Fruit fly (Drosophila melanogaster) whole organism, embryonic: Measurements from ENCODE around the gene Fbw5.

ENCODE experiments used
- Adf1 ChIP-seq: fragments of 200-800 bp; sonication (Bioruptor generic); IDR thresholded peaks from 2 replicates; pipeline ENCODE4 v1.3.6; 2022; ENCODE audit warnings: missing biosample characterization, missing genetic modification characterization
- Awh ChIP-seq: fragments of 200-800 bp; sonication (Bioruptor generic); IDR thresholded peaks from 2 replicates; pipeline ENCODE4, ENCODE4 v1.3.6; 2022; ENCODE audit warnings: missing biosample characterization, missing genetic modification characterization
- B-H2 ChIP-seq: fragments of 200-800 bp; sonication (Bioruptor generic); optimal IDR thresholded peaks from 2 replicates; lab custom pipeline; 2018; ENCODE audit warnings: missing biosample characterization, mild to moderate bottlenecking, missing genetic modification characterization
- Bgb ChIP-seq: fragments of 200-800 bp; sonication (Bioruptor generic); IDR thresholded peaks from 2 replicates; pipeline ENCODE4 v1.3.6; 2022; ENCODE audit warnings: missing biosample characterization, missing genetic modification characterization; ENCODE audit not compliant: partially characterized antibody
- CG10543 ChIP-seq: fragments of 200-800 bp; sonication (Bioruptor generic); optimal IDR thresholded peaks from 3 replicates; lab custom pipeline; 2017; ENCODE audit warnings: missing biosample characterization, mild to moderate bottlenecking, missing genetic modification characterization, moderate library complexity
- CG11247 ChIP-seq: fragments of 200-800 bp; sonication (Bioruptor generic); IDR thresholded peaks from 2 replicates; pipeline ENCODE4 v1.3.6; 2022; ENCODE audit warnings: missing biosample characterization, missing genetic modification characterization
- CG12769 ChIP-seq: fragments of 200-800 bp; sonication (Bioruptor generic); optimal IDR thresholded peaks from 2 replicates; lab custom pipeline; 2019; ENCODE audit warnings: missing biosample characterization, mild to moderate bottlenecking, missing genetic modification characterization, moderate library complexity
- CG13894 ChIP-seq: fragments of 200-800 bp; sonication (Bioruptor generic); optimal IDR thresholded peaks from 3 replicates; lab custom pipeline; 2018; ENCODE audit warnings: missing biosample characterization, mild to moderate bottlenecking, missing genetic modification characterization, moderate library complexity
- CG18262 ChIP-seq: fragments of 200-800 bp; optimal IDR thresholded peaks from 3 replicates; lab custom pipeline; 2019; ENCODE audit warnings: missing biosample characterization, mild to moderate bottlenecking, missing genetic modification characterization, moderate library complexity
- CG2199 ChIP-seq: fragments of 200-800 bp; sonication (Bioruptor generic); IDR thresholded peaks from 3 replicates; pipeline ENCODE4 v1.3.6; 2022; ENCODE audit warnings: missing biosample characterization, missing genetic modification characterization
- CG2678 ChIP-seq: fragments of 200-800 bp; sonication (Bioruptor generic); optimal IDR thresholded peaks from 3 replicates; lab custom pipeline; 2019; ENCODE audit warnings: missing biosample characterization, mild to moderate bottlenecking, missing genetic modification characterization, moderate library complexity
- CG33213 ChIP-seq: fragments of 200-800 bp; sonication (Bioruptor generic); optimal IDR thresholded peaks from 3 replicates; lab custom pipeline; 2016; ENCODE audit warnings: missing biosample characterization, missing genetic modification characterization
- CG34376 ChIP-seq: fragments of 200-800 bp; sonication (Bioruptor generic); optimal IDR thresholded peaks from 2 replicates; lab custom pipeline; 2018; ENCODE audit warnings: missing biosample characterization, mild to moderate bottlenecking, missing genetic modification characterization
- CG34422 ChIP-seq: fragments of 200-800 bp; sonication (Bioruptor generic); IDR thresholded peaks from 3 replicates; pipeline ENCODE4 v1.3.6; 2022; ENCODE audit warnings: missing biosample characterization, missing genetic modification characterization
- CG3726 ChIP-seq: fragments of 200-800 bp; sonication (Bioruptor generic); IDR thresholded peaks from 3 replicates; pipeline ENCODE4, ENCODE4 v1.3.6; 2022; ENCODE audit warnings: missing biosample characterization, missing genetic modification characterization
- CG4282 ChIP-seq: fragments of 200-800 bp; sonication (Bioruptor generic); optimal IDR thresholded peaks from 2 replicates; lab custom pipeline; 2016; ENCODE audit warnings: missing biosample characterization, missing genetic modification characterization
- CG8290 ChIP-seq, 3 experiments: fragments of 200-800 bp; sonication (Bioruptor generic); optimal IDR thresholded peaks; 2 replicates each; lab custom pipeline; 2016 to 2019; ENCODE audit warnings: missing biosample characterization in 3 of 3, missing genetic modification characterization in 3 of 3, mild to moderate bottlenecking in 2 of 3, moderate library complexity in 1 of 3
- CG8924 ChIP-seq: fragments of 200-800 bp; optimal IDR thresholded peaks from 3 replicates; lab custom pipeline; 2019; ENCODE audit warnings: missing biosample characterization, mild to moderate bottlenecking, missing genetic modification characterization, moderate library complexity
- CG9932 ChIP-seq: fragments of 200-800 bp; sonication (Bioruptor generic); IDR thresholded peaks from 2 replicates; pipeline ENCODE4 v1.3.6; 2022; ENCODE audit warnings: missing biosample characterization, missing genetic modification characterization
- CkIIα-i1 ChIP-seq: fragments of 200-800 bp; sonication (Bioruptor generic); IDR thresholded peaks from 2 replicates; pipeline ENCODE4 v1.3.6; 2022; ENCODE audit warnings: missing biosample characterization, missing genetic modification characterization
- Hr78 ChIP-seq, 2 experiments: fragments of 200-800 bp in 1 of 2; fragments of >200 bp in 1 of 2; sonication (Bioruptor generic) in 1 of 2; optimal IDR thresholded peaks; 2 replicates each; lab custom pipeline; 2017 to 2019; ENCODE audit warnings: missing biosample characterization in 2 of 2, missing genetic modification characterization in 2 of 2, mild to moderate bottlenecking in 1 of 2, moderate library complexity in 1 of 2
- Med ChIP-seq: fragments of 200-800 bp; sonication (Bioruptor generic); peaks from one replicate; lab custom pipeline; 2016; ENCODE audit warnings: missing biosample characterization, missing genetic modification characterization, mild to moderate bottlenecking, inconsistent platforms, moderate library complexity
- PHDP ChIP-seq: fragments of 200-800 bp; sonication (Bioruptor generic); optimal IDR thresholded peaks from 3 replicates; lab custom pipeline; 2018; ENCODE audit warnings: missing biosample characterization, mild to moderate bottlenecking, missing genetic modification characterization, moderate library complexity
- Trl ChIP-seq, 3 experiments: fragments of >200 bp in 2 of 3; fragments of 200-800 bp in 1 of 3; sonication (Bioruptor generic) in 1 of 3; optimal IDR thresholded peaks; 2 replicates in 1 of 3; 3 replicates in 2 of 3; lab custom pipeline; 2016 to 2017; ENCODE audit warnings: missing biosample characterization in 1 of 3, missing genetic modification characterization in 1 of 3
- ab ChIP-seq: fragments of 200-800 bp; sonication (Bioruptor generic); optimal IDR thresholded peaks from 2 replicates; lab custom pipeline; 2016; ENCODE audit warnings: missing biosample characterization, missing genetic modification characterization
- abd-A ChIP-seq: fragments of 200-800 bp; sonication (Bioruptor generic); optimal IDR thresholded peaks from 3 replicates; lab custom pipeline; 2019; ENCODE audit warnings: missing biosample characterization, mild to moderate bottlenecking, missing genetic modification characterization, moderate library complexity
- az2 ChIP-seq: fragments of 200-800 bp; sonication (Bioruptor generic); optimal IDR thresholded peaks from 3 replicates; lab custom pipeline; 2016; ENCODE audit warnings: missing biosample characterization, missing genetic modification characterization
- bbx ChIP-seq: fragments of 200-800 bp; sonication (Bioruptor generic); IDR thresholded peaks from 2 replicates; pipeline ENCODE4 v1.3.6; 2022; ENCODE audit warnings: missing biosample characterization, missing genetic modification characterization; ENCODE audit not compliant: partially characterized antibody
- chinmo ChIP-seq: fragments of 200-800 bp; sonication (Bioruptor generic); IDR thresholded peaks from 4 replicates; pipeline ENCODE4 v1.3.6; 2022; ENCODE audit warnings: missing biosample characterization, missing genetic modification characterization; ENCODE audit not compliant: partially characterized antibody
- ci ChIP-seq: fragments of 200-800 bp; sonication (Bioruptor generic); IDR thresholded peaks from 3 replicates; pipeline ENCODE4 v1.3.6; 2022; ENCODE audit warnings: missing biosample characterization, missing genetic modification characterization
- crol ChIP-seq: fragments of 200-800 bp; sonication (Bioruptor generic); IDR thresholded peaks from 2 replicates; pipeline ENCODE4 v1.3.6; 2022; ENCODE audit warnings: missing biosample characterization, missing genetic modification characterization
- cwo ChIP-seq: fragments of 200-800 bp; sonication (Bioruptor generic); optimal IDR thresholded peaks from 3 replicates; lab custom pipeline; 2017; ENCODE audit warnings: missing biosample characterization, missing genetic modification characterization, mild to moderate bottlenecking, moderate library complexity, missing genetic modification reagents
- ftz-f1 ChIP-seq: fragments of 200-800 bp; sonication (Bioruptor generic); optimal IDR thresholded peaks from 2 replicates; lab custom pipeline; 2016; ENCODE audit warnings: missing biosample characterization, missing genetic modification characterization
- kah ChIP-seq: fragments of 200-800 bp; sonication (Bioruptor generic); optimal IDR thresholded peaks from 2 replicates; lab custom pipeline; 2018; ENCODE audit warnings: missing biosample characterization, mild to moderate bottlenecking, missing genetic modification characterization
- mirr ChIP-seq: fragments of 200-800 bp; sonication (Bioruptor generic); optimal IDR thresholded peaks from 3 replicates; lab custom pipeline; 2018; ENCODE audit warnings: missing biosample characterization, mild to moderate bottlenecking, missing genetic modification characterization
- nerfin-2 ChIP-seq: fragments of 200-800 bp; sonication (Bioruptor generic); IDR thresholded peaks from 2 replicates; pipeline ENCODE4 v1.3.6; 2022; ENCODE audit warnings: missing biosample characterization, missing genetic modification characterization; ENCODE audit not compliant: partially characterized antibody
- onecut ChIP-seq: fragments of 200-800 bp; sonication (Bioruptor generic); IDR thresholded peaks from 2 replicates; pipeline ENCODE4 v1.3.6; 2022; ENCODE audit warnings: missing biosample characterization, missing genetic modification characterization
- otp ChIP-seq: fragments of 200-800 bp; sonication (Bioruptor generic); IDR thresholded peaks from 3 replicates; pipeline ENCODE4, ENCODE4 v1.3.6; 2022; ENCODE audit warnings: missing biosample characterization, missing genetic modification characterization
- pan ChIP-seq, 4 experiments: fragments of >200 bp in 3 of 4; fragments of 200-800 bp in 1 of 4; sonication (Bioruptor generic) in 1 of 4; optimal IDR thresholded peaks in 3 of 4; IDR thresholded peaks in 1 of 4; 2 replicates each; pipeline versions ENCODE4 v1.3.6 to Lab custom; 2017 to 2022; ENCODE audit warnings: missing biosample characterization in 2 of 4, missing genetic modification characterization in 2 of 4, mixed read lengths in 1 of 4
- pros ChIP-seq: fragments of 200-800 bp; sonication (Bioruptor generic); optimal IDR thresholded peaks from 3 replicates; lab custom pipeline; 2019; ENCODE audit warnings: missing biosample characterization, mild to moderate bottlenecking, missing genetic modification characterization, moderate library complexity
- pum ChIP-seq: fragments of 200-800 bp; sonication (Bioruptor generic); optimal IDR thresholded peaks from 2 replicates; lab custom pipeline; 2016; ENCODE audit warnings: missing biosample characterization, missing genetic modification characterization
- rib ChIP-seq: fragments of 200-800 bp; sonication (Bioruptor generic); IDR thresholded peaks from 2 replicates; pipeline ENCODE4 v1.3.6; 2022; ENCODE audit warnings: missing biosample characterization, missing genetic modification characterization
- sd ChIP-seq: fragments of 200-800 bp; sonication (Bioruptor generic); optimal IDR thresholded peaks from 3 replicates; lab custom pipeline; 2018; ENCODE audit warnings: missing biosample characterization, mild to moderate bottlenecking, missing genetic modification characterization, moderate library complexity
- sqz ChIP-seq: fragments of 200-800 bp; sonication (Bioruptor generic); optimal IDR thresholded peaks from 3 replicates; lab custom pipeline; 2018; ENCODE audit warnings: missing biosample characterization, mild to moderate bottlenecking, missing genetic modification characterization
- sug ChIP-seq: fragments of 200-800 bp; optimal IDR thresholded peaks from 2 replicates; lab custom pipeline; 2019; ENCODE audit warnings: missing biosample characterization, mild to moderate bottlenecking, missing genetic modification characterization, moderate library complexity
- tin ChIP-seq: fragments of 200-800 bp; sonication (Bioruptor generic); optimal IDR thresholded peaks from 3 replicates; lab custom pipeline; 2016; ENCODE audit warnings: missing biosample characterization, missing genetic modification characterization
- unpg ChIP-seq: fragments of 200-800 bp; sonication (Bioruptor generic); optimal IDR thresholded peaks from 3 replicates; lab custom pipeline; 2018; ENCODE audit warnings: missing biosample characterization, mild to moderate bottlenecking, missing genetic modification characterization, moderate library complexity
- vvl ChIP-seq: fragments of 200-800 bp; sonication (Bioruptor generic); IDR thresholded peaks from 2 replicates; pipeline ENCODE4 v1.3.6; 2022; ENCODE audit warnings: missing biosample characterization, missing genetic modification characterization

Fbw5 gene

DNA sequence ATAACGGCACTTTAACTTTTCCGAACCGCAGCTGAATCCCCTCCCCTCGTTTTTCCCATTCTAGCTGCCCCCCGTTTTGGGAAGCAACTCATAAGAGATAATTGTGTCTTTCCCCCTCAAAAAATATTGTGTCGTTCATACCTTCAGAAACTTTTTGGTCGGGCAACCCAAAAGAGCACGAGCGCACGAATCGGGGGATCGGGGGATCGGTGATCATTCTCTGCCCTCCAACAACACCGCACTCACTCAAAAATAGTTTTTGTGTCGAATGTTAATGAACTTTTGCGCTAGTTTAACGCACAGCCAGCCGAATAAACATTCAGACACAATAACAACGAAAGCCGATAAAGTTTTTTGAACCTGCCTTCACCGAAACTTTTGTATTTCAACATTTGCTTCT is 24.6 kb upstream of the Fbw5 start:
- TF ChIP-seq CG10543 (GFP tag; lab: Kevin White, UChicago) (peak; percentile 68), CG8290 (GFP tag; optimal IDR thresholded peaks at IDR 0.05; lab: Kevin White, UChicago) (no peak), CG8290 (tag; optimal IDR thresholded peaks at IDR 0.05; lab: Kevin White, UChicago) (peak in 1 of 2 experiments; percentile 30), mirr (peak; percentile 64), CG2199 (GFP tag; lab: Robert Waterston, UW) (0 out of 3 replicates have a peak, but pooled peaks have one; percentile 41), abd-A (peak; percentile 75), onecut (GFP tag; lab: Robert Waterston, UW) (0 out of 2 replicates have a peak, but pooled peaks have one; percentile 2), kah (no peak), sug (tag; lab: Kevin White, UChicago) (peak; percentile 60), ab (GFP tag; lab: Kevin White, UChicago) (no peak), bbx (no peak), Adf1 (peak; percentile 59; the same call in 1 of the 2 replicates), tin (GFP tag; lab: Kevin White, UChicago) (no peak), crol (peak; percentile 79), nerfin-2 (GFP tag; lab: Robert Waterston, UW) (0 out of 2 replicates have a peak, but pooled peaks have one; percentile 8), pros (GFP tag; lab: Kevin White, UChicago) (no peak), CG12769 (tag; lab: Kevin White, UChicago) (peak; percentile 92), PHDP (tag; lab: Kevin White, UChicago) (no peak), CG34422 (no peak), CG18262 (tag; lab: Kevin White, UChicago) (no peak), pan (optimal IDR thresholded peaks at IDR 0.05; lab: Kevin White, UChicago) (no peak), pan (GFP tag; optimal IDR thresholded peaks at IDR 0.05 in 1 of 2, IDR thresholded peaks at IDR 0.05 in 1 of 2) (peak in 1 of 2 experiments; percentile 20), Bgb (GFP tag; lab: Robert Waterston, UW) (peak; percentile 16; the same call in 1 of the 2 replicates), rib (peak; percentile 69; the same call in 1 of the 2 replicates), ci (GFP tag; lab: Robert Waterston, UW) (peak; percentile 26; the same call in 1 of the 3 replicates), Med (GFP tag; lab: Kevin White, UChicago) (peak; percentile 67), ftz-f1 (peak; percentile 27), pum (no peak), CG33213 (no peak), otp (GFP tag; lab: Robert Waterston, UW) (no peak), CG8924 (tag; lab: Kevin White, UChicago) (peak; percentile 5), chinmo (peak; percentile 86; the same call in 2 of the 4 replicates), CG9932 (GFP tag; lab: Robert Waterston, UW) (no peak), B-H2 (peak; percentile 16), az2 (no peak), CG13894 (tag; lab: Kevin White, UChicago) (peak; percentile 28), cwo (GFP tag; lab: Kevin White, UChicago) (peak; percentile 68), vvl (GFP tag; lab: Robert Waterston, UW) (peak; percentile 19; the same call in 1 of the 2 replicates), CG11247 (GFP tag; lab: Robert Waterston, UW) (no peak), CG34376 (GFP tag; lab: Kevin White, UChicago) (peak; percentile 62), sqz (GFP tag; lab: Kevin White, UChicago) (peak; percentile 15), Hr78 (GFP tag; optimal IDR thresholded peaks at IDR 0.05; lab: Kevin White, UChicago) (peak in 1 of 2 experiments; percentile 77), Trl (optimal IDR thresholded peaks at IDR 0.05; lab: Kevin White, UChicago) (peak in 1 of 2 experiments; percentile 7), Trl (GFP tag; optimal IDR thresholded peaks at IDR 0.05; lab: Kevin White, UChicago) (no peak), CG4282 (GFP tag; lab: Kevin White, UChicago) (no peak), CG2678 (peak; percentile 26), CG3726 (GFP tag; lab: Robert Waterston, UW) (no peak), CkIIα-i1 (GFP tag; lab: Robert Waterston, UW) (no peak), Awh (GFP tag; lab: Robert Waterston, UW) (no peak), unpg (GFP tag; lab: Kevin White, UChicago) (no peak), sd (tag; lab: Kevin White, UChicago) (peak; percentile 81)
